Fruit fly (Drosophila melanogaster): ENCODE results near the gene CG2224.

Gene CG2224

dm6 chr3R:30459066-30459935 lies at the start of gene CG2224, which contains the start of gene CDase:
Gene CG2224 (minus strand): TSS chr3R:30459300.
Gene CDase (plus strand): TSS chr3R:30459521.
- TF ChIP-seq insv (optimal IDR thresholded peaks at IDR 0.05) (no peak), Sin3A (optimal IDR thresholded peaks at IDR 0.05) (no peak), ttk (optimal IDR thresholded peaks at IDR 0.05) (no peak), psq (optimal IDR thresholded peaks at IDR 0.05) (no peak), h (optimal IDR thresholded peaks at IDR 0.05) (no peak), Myc (optimal IDR thresholded peaks at IDR 0.05) (no peak)

- TF ChIP-seq insv (optimal IDR thresholded peaks at IDR 0.05) = no peak
- TF ChIP-seq h (optimal IDR thresholded peaks at IDR 0.05) = no peak
- no peak for TF ChIP-seq ttk (optimal IDR thresholded peaks at IDR 0.05)
- no peak for TF ChIP-seq psq (optimal IDR thresholded peaks at IDR 0.05)
- TF ChIP-seq Myc (optimal IDR thresholded peaks at IDR 0.05) = no peak
- no peak for TF ChIP-seq Sin3A (optimal IDR thresholded peaks at IDR 0.05)
Measured at dm6 chr3R:30507723-30508122, 48.6 kb upstream of the CG2224 start, which contains the start of gene CG34041. Gene CG34041 (plus strand): TSS chr3R:30508023.

dm6 chr3R:30505561-30506037 lies 46.5 kb upstream of the CG2224 start, which contains the start of the genes PH4alphaSG1 and CG15539:
Gene PH4alphaSG1 (minus strand): TSS chr3R:30505661.
Gene CG15539 (plus strand): TSS chr3R:30505987.
- TF ChIP-seq psq (optimal IDR thresholded peaks at IDR 0.05) (no peak), Sin3A (optimal IDR thresholded peaks at IDR 0.05) (no peak), h (optimal IDR thresholded peaks at IDR 0.05) (no peak), insv (optimal IDR thresholded peaks at IDR 0.05) (no peak), ttk (optimal IDR thresholded peaks at IDR 0.05) (no peak), Myc (optimal IDR thresholded peaks at IDR 0.05) (no peak)

- TF ChIP-seq psq (optimal IDR thresholded peaks at IDR 0.05) = no peak
- TF ChIP-seq insv (optimal IDR thresholded peaks at IDR 0.05) = no peak
- TF ChIP-seq h (optimal IDR thresholded peaks at IDR 0.05) = no peak
- no peak for TF ChIP-seq ttk (optimal IDR thresholded peaks at IDR 0.05)
- no peak for TF ChIP-seq Sin3A (optimal IDR thresholded peaks at IDR 0.05)
- no peak for TF ChIP-seq Myc (optimal IDR thresholded peaks at IDR 0.05)
Measured at dm6 chr3R:30503406-30503805, 44.3 kb upstream of the CG2224 start, which contains the start of gene CG31371. Gene CG31371 (minus strand): TSS chr3R:30503506.

- no peak for TF ChIP-seq Sin3A (optimal IDR thresholded peaks at IDR 0.05)
- no peak for TF ChIP-seq h (optimal IDR thresholded peaks at IDR 0.05)
- TF ChIP-seq ttk (optimal IDR thresholded peaks at IDR 0.05) = no peak
- no peak for TF ChIP-seq psq (optimal IDR thresholded peaks at IDR 0.05)
- no peak for TF ChIP-seq insv (optimal IDR thresholded peaks at IDR 0.05)
- TF ChIP-seq Myc (optimal IDR thresholded peaks at IDR 0.05) = no peak
Measured at dm6 chr3R:30501174-30501573, 42.1 kb upstream of the CG2224 start.

dm6 chr3R:30500226-30500625 lies 41.1 kb upstream of the CG2224 start, which contains the start of gene PH4alphaNE1:
Gene PH4alphaNE1 (minus strand): TSS chr3R:30500326.
- TF ChIP-seq h (optimal IDR thresholded peaks at IDR 0.05) (no peak), Myc (optimal IDR thresholded peaks at IDR 0.05) (no peak), insv (optimal IDR thresholded peaks at IDR 0.05) (no peak), Sin3A (optimal IDR thresholded peaks at IDR 0.05) (no peak), psq (optimal IDR thresholded peaks at IDR 0.05) (no peak), ttk (optimal IDR thresholded peaks at IDR 0.05) (no peak)

- TF ChIP-seq Sin3A (optimal IDR thresholded peaks at IDR 0.05) = no peak
Measured at dm6 chr3R:30496103-30496858, 37.2 kb upstream of the CG2224 start, which contains the start of gene PH4alphaMP. Gene PH4alphaMP (minus strand): TSS chr3R:30496153.

- TF ChIP-seq ttk (optimal IDR thresholded peaks at IDR 0.05) (no peak), Sin3A (optimal IDR thresholded peaks at IDR 0.05) (no peak), psq (optimal IDR thresholded peaks at IDR 0.05) (no peak), h (optimal IDR thresholded peaks at IDR 0.05) (no peak)
Measured at dm6 chr3R:30489797-30490196, 30.7 kb upstream of the CG2224 start, which contains the start of gene PH4alphaSG2. Gene PH4alphaSG2 (plus strand): TSS chr3R:30490074.

dm6 chr3R:30488663-30489062 lies 29.6 kb upstream of the CG2224 start, which contains the start of gene Jon99Fi:
Gene Jon99Fi (plus strand): TSS chr3R:30488963.
- TF ChIP-seq Myc (optimal IDR thresholded peaks at IDR 0.05) (no peak), insv (optimal IDR thresholded peaks at IDR 0.05) (no peak), ttk (optimal IDR thresholded peaks at IDR 0.05) (no peak), Sin3A (optimal IDR thresholded peaks at IDR 0.05) (no peak)

dm6 chr3R:30487828-30488227 lies 28.7 kb upstream of the CG2224 start, which contains the start of gene Jon99Fii:
Gene Jon99Fii (minus strand): TSS chr3R:30487928.
- TF ChIP-seq ttk (optimal IDR thresholded peaks at IDR 0.05) (no peak), Sin3A (optimal IDR thresholded peaks at IDR 0.05) (no peak), insv (optimal IDR thresholded peaks at IDR 0.05) (no peak), psq (optimal IDR thresholded peaks at IDR 0.05) (no peak), h (optimal IDR thresholded peaks at IDR 0.05) (no peak), Myc (optimal IDR thresholded peaks at IDR 0.05) (no peak)

dm6 chr3R:30476367-30476766 lies 17.3 kb upstream of the CG2224 start, which contains the start of gene spdo:
Gene spdo (plus strand): TSS chr3R:30476684.
- no peak for TF ChIP-seq ttk (optimal IDR thresholded peaks at IDR 0.05)
- no peak for TF ChIP-seq Sin3A (optimal IDR thresholded peaks at IDR 0.05)
- TF ChIP-seq Myc (optimal IDR thresholded peaks at IDR 0.05) = no peak
- TF ChIP-seq insv (optimal IDR thresholded peaks at IDR 0.05) = no peak
- no peak for TF ChIP-seq h (optimal IDR thresholded peaks at IDR 0.05)
- no peak for TF ChIP-seq psq (optimal IDR thresholded peaks at IDR 0.05)
